Worm (Caenorhabditis elegans): ENCODE measurements around the gene K08D8.12.

- TF ChIP-seq dao-5 (tag; optimal IDR thresholded peaks at IDR 0.05) (no peak), him-1 (tag; optimal IDR thresholded peaks at IDR 0.05) (no peak), W03F9.2 (tag; optimal IDR thresholded peaks at IDR 0.05) (no peak)
Measured at ce11 chrIV:12869383-12869782, 23.9 kb upstream of the K08D8.12 start.

All from whole organism, L4/young adult.